Fruit fly (Drosophila melanogaster) whole organism, wandering third instar larva: ENCODE measurements around the gene CG1789.

Experiments used
- Hnf4 ChIP-seq: fragments of 200-800 bp; sonication (Bioruptor generic); optimal IDR thresholded peaks from 2 replicates; lab custom pipeline; 2016; ENCODE audit warnings: missing biosample characterization, mild to moderate bottlenecking, missing genetic modification characterization
- sv ChIP-seq: fragments of 200-800 bp; sonication (Bioruptor generic); optimal IDR thresholded peaks from 3 replicates; lab custom pipeline; 2016; ENCODE audit warnings: missing biosample characterization, missing genetic modification characterization

dm6 chrX:8724815-8725214 is 4.5 kb downstream of the CG1789 start:
- no peak for TF ChIP-seq sv (GFP tag; lab: Kevin White, UChicago)
- TF ChIP-seq Hnf4 (GFP tag; lab: Kevin White, UChicago) = no peak
